Worm (Caenorhabditis elegans) whole organism, midembryonic: Measurements from ENCODE around the gene str-207.

Experiments used
- T22C8.4 ChIP-seq: fragments of 200-800 bp; sonication (Bioruptor generic); IDR thresholded peaks from 2 replicates; pipeline ENCODE4 v1.3.6; 2022; ENCODE audit warnings: missing genetic modification characterization, missing compliant biosample characterization
- cog-1 ChIP-seq: sonication (generic microtip); optimal IDR thresholded peaks from 2 replicates; lab custom pipeline; 2016; ENCODE audit warnings: missing genetic modification characterization, missing compliant biosample characterization
- flt-1 ChIP-seq: fragments of 200-800 bp; sonication (Bioruptor generic); IDR thresholded peaks from 2 replicates; pipeline ENCODE4 v1.3.6; 2022; ENCODE audit warnings: missing genetic modification characterization, missing compliant biosample characterization
- klf-2 ChIP-seq: fragments of 200-800 bp; sonication (Bioruptor generic); conservative IDR thresholded peaks from 2 replicates; pipeline ENCODE4 v1.3.6; 2022; ENCODE audit warnings: missing genetic modification reagents, missing genetic modification characterization, missing compliant biosample characterization
- med-1 ChIP-seq: sonication (generic microtip); optimal IDR thresholded peaks from 2 replicates; lab custom pipeline; 2017; ENCODE audit warnings: missing genetic modification characterization, mild to moderate bottlenecking, missing compliant biosample characterization, antibody characterized with exemption, missing genetic modification reagents; ENCODE audit not compliant: insufficient read depth
- ref-1 ChIP-seq: fragments of 200-800 bp; sonication (Bioruptor generic); conservative IDR thresholded peaks from 2 replicates; pipeline ENCODE4 v1.3.6; 2022; ENCODE audit warnings: missing genetic modification reagents, missing genetic modification characterization, missing compliant biosample characterization
- tab-1 ChIP-seq: fragments of 200-800 bp; sonication (Bioruptor generic); IDR thresholded peaks from 2 replicates; pipeline ENCODE4 v1.3.6; 2022; ENCODE audit warnings: missing genetic modification characterization, missing compliant biosample characterization
- ztf-23 ChIP-seq: fragments of 200-800 bp; sonication (Bioruptor generic); IDR thresholded peaks from 2 replicates; pipeline ENCODE4 v1.3.6; 2022; ENCODE audit warnings: missing genetic modification reagents, missing genetic modification characterization, missing compliant biosample characterization
- ztf-29 ChIP-seq: fragments of 200-800 bp; sonication (Bioruptor generic); IDR thresholded peaks from 2 replicates; pipeline ENCODE4 v1.3.6; 2022; ENCODE audit warnings: missing genetic modification reagents, missing genetic modification characterization, missing compliant biosample characterization

- TF ChIP-seq flt-1 (GFP tag; lab: Robert Waterston, UW): no peak
- TF ChIP-seq med-1 (GFP tag; lab: Kevin White, UChicago): no peak
- TF ChIP-seq ref-1 (GFP tag; lab: Robert Waterston, UW): no peak
- no peak for TF ChIP-seq ztf-23 (GFP tag; lab: Robert Waterston, UW)
- TF ChIP-seq ztf-29 (GFP tag; lab: Robert Waterston, UW): no peak
- no peak for TF ChIP-seq tab-1 (GFP tag; lab: Robert Waterston, UW)
- TF ChIP-seq cog-1 (tag; lab: Kevin White, UChicago): no peak
- TF ChIP-seq klf-2 (GFP tag; lab: Robert Waterston, UW): no peak
- TF ChIP-seq T22C8.4 (GFP tag; lab: Robert Waterston, UW): no peak
Observed at ce11 chrV:4969503-4969902, 18.0 kb downstream of the str-207 start.
